Worm (Caenorhabditis elegans) whole organism, mixed stage, embryonic: ENCODE measurements around the gene R08C7.11.

Experiments used
- blmp-1 ChIP-seq: fragments of 150-350 bp; optimal IDR thresholded peaks from 2 replicates; lab custom pipeline; 2014; ENCODE audit warnings: missing biosample characterization, missing genetic modification characterization
- ceh-83 ChIP-seq: fragments of 200-800 bp; sonication (Bioruptor generic); optimal IDR thresholded peaks from 2 replicates; lab custom pipeline; 2018; ENCODE audit warnings: mild to moderate bottlenecking, missing genetic modification characterization, missing compliant biosample characterization
- elt-1 ChIP-seq: sonication (generic microtip); optimal IDR thresholded peaks from 2 replicates; lab custom pipeline; 2017; ENCODE audit warnings: missing genetic modification characterization, mild to moderate bottlenecking, missing compliant biosample characterization, antibody characterized with exemption, moderate library complexity, borderline replicate concordance; ENCODE audit not compliant: insufficient read depth
- flh-1 ChIP-seq: fragments of 200-800 bp; sonication (Bioruptor generic); optimal IDR thresholded peaks from 2 replicates; lab custom pipeline; 2018; ENCODE audit warnings: mild to moderate bottlenecking, missing genetic modification characterization, moderate library complexity, missing compliant biosample characterization
- ham-2 ChIP-seq: fragments of 200-800 bp; sonication (Bioruptor generic); optimal IDR thresholded peaks from 2 replicates; lab custom pipeline; 2018; ENCODE audit warnings: mild to moderate bottlenecking, missing genetic modification characterization, missing compliant biosample characterization
- mab-5 ChIP-seq: fragments of 150-350 bp; optimal IDR thresholded peaks from 2 replicates; lab custom pipeline; 2014; ENCODE audit warnings: missing biosample characterization, missing genetic modification characterization
- mep-1 ChIP-seq: fragments of 150-350 bp; optimal IDR thresholded peaks from 2 replicates; lab custom pipeline; 2017; ENCODE audit warnings: missing biosample characterization, missing genetic modification reagents, missing genetic modification characterization, inconsistent platforms
- nhr-76 ChIP-seq: sonication (generic microtip); optimal IDR thresholded peaks from 2 replicates; lab custom pipeline; 2017; ENCODE audit warnings: missing biosample characterization, missing genetic modification characterization

The R08C7.11 gene

DNA sequence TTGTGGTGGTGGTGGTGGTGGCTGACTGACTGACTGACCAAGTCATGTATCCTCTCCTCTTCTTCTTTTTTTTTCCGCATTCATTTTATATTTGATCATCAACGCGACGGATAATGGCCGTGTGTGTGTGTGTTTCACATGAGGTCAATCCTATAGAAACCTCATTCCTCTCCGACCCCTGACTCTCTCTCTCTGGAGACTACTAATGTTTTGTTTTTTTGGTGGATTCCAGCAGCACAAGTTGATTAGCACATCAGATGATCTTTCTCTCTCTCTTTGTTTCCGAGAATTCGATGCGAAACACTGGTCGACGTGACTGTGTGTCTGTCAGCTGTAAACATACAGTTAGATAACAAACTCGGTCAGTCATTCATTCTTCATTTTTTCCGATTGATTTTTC lies 49.6 kb downstream of the R08C7.11 start, which contains the start of gene Y24D9A.7:
TSS of gene Y24D9A.7 (minus strand) at position 46 of the 400 bp plus-strand sequence.
- TF ChIP-seq elt-1 (tag; lab: Kevin White, UChicago) (no peak), flh-1 (GFP tag; lab: Kevin White, UChicago) (no peak), ceh-83 (GFP tag; lab: Kevin White, UChicago) (no peak), mep-1 (no peak), nhr-76 (no peak), blmp-1 (tag; lab: Kevin White, UChicago) (no peak), mab-5 (tag; lab: Kevin White, UChicago) (no peak), ham-2 (GFP tag; lab: Kevin White, UChicago) (no peak)
